Fruit fly (Drosophila melanogaster) whole organism, adult: ENCODE data around the gene CG6330.

ENCODE experiments used
- CG11617 ChIP-seq: fragments of 200-800 bp; sonication (Bioruptor generic); optimal IDR thresholded peaks from 2 replicates; lab custom pipeline; 2017; ENCODE audit warnings: mild to moderate bottlenecking, missing biosample characterization, missing genetic modification reagents, missing genetic modification characterization
- CG12768 ChIP-seq: fragments of 200-800 bp; sonication (Bioruptor generic); optimal IDR thresholded peaks from 2 replicates; lab custom pipeline; 2017; ENCODE audit warnings: missing biosample characterization, missing genetic modification characterization, mild to moderate bottlenecking, moderate library complexity, missing genetic modification reagents
- CG14711 ChIP-seq: fragments of 200-800 bp; sonication (Bioruptor generic); optimal IDR thresholded peaks from 2 replicates; lab custom pipeline; 2018; ENCODE audit warnings: missing biosample characterization, mild to moderate bottlenecking, missing genetic modification characterization, moderate library complexity
- CG1620 ChIP-seq: fragments of 200-800 bp; sonication (Bioruptor generic); optimal IDR thresholded peaks from 2 replicates; lab custom pipeline; 2016; ENCODE audit warnings: missing biosample characterization, missing genetic modification characterization
- CG33017 ChIP-seq: fragments of 200-800 bp; sonication (Bioruptor generic); optimal IDR thresholded peaks from 2 replicates; lab custom pipeline; 2018; ENCODE audit warnings: missing biosample characterization, mild to moderate bottlenecking, missing genetic modification characterization, moderate library complexity
- CG5204 ChIP-seq: fragments of 200-800 bp; sonication (Bioruptor generic); optimal IDR thresholded peaks from 2 replicates; lab custom pipeline; 2016; ENCODE audit warnings: missing biosample characterization, missing genetic modification characterization
- CG7045 ChIP-seq: fragments of 200-800 bp; sonication (Bioruptor generic); optimal IDR thresholded peaks from 2 replicates; lab custom pipeline; 2017; ENCODE audit warnings: missing biosample characterization, mild to moderate bottlenecking, missing genetic modification characterization
- CG7101 ChIP-seq: fragments of 200-800 bp; sonication (Bioruptor generic); optimal IDR thresholded peaks from 2 replicates; lab custom pipeline; 2018; ENCODE audit warnings: missing biosample characterization, mild to moderate bottlenecking, missing genetic modification characterization, moderate library complexity
- Clk ChIP-seq: fragments of 200-800 bp; sonication (Bioruptor generic); optimal IDR thresholded peaks from 2 replicates; lab custom pipeline; 2017; ENCODE audit warnings: missing biosample characterization, missing genetic modification characterization
- Crg-1 ChIP-seq: fragments of 200-800 bp; sonication (Bioruptor generic); optimal IDR thresholded peaks from 2 replicates; lab custom pipeline; 2016; ENCODE audit warnings: missing biosample characterization, missing genetic modification characterization
- Hr96 ChIP-seq: fragments of 200-800 bp; sonication (Bioruptor generic); optimal IDR thresholded peaks from 2 replicates; lab custom pipeline; 2016; ENCODE audit warnings: missing biosample characterization, missing genetic modification characterization
- Mnt ChIP-seq: fragments of 200-800 bp; sonication (Bioruptor generic); optimal IDR thresholded peaks from 2 replicates; lab custom pipeline; 2016; ENCODE audit warnings: missing biosample characterization, mild to moderate bottlenecking, missing genetic modification characterization
- bab1 ChIP-seq: fragments of 200-800 bp; sonication (Bioruptor generic); optimal IDR thresholded peaks from 3 replicates; lab custom pipeline; 2019; ENCODE audit warnings: missing biosample characterization, mild to moderate bottlenecking, missing genetic modification characterization, moderate library complexity
- cic ChIP-seq: fragments of 200-800 bp; sonication (Bioruptor generic); optimal IDR thresholded peaks from 2 replicates; lab custom pipeline; 2017; ENCODE audit warnings: missing biosample characterization, mild to moderate bottlenecking, missing genetic modification characterization, moderate library complexity
- cnc ChIP-seq, 2 experiments: fragments of >200 bp; optimal IDR thresholded peaks; 2 replicates each; lab custom pipeline; 2017
- kay ChIP-seq: fragments of 200-800 bp; sonication (Bioruptor generic); peaks from one replicate; lab custom pipeline; 2016; ENCODE audit warnings: missing biosample characterization, missing genetic modification characterization, borderline replicate concordance
- ovo ChIP-seq: fragments of 200-800 bp; sonication (Bioruptor generic); optimal IDR thresholded peaks from 2 replicates; lab custom pipeline; 2016; ENCODE audit warnings: missing biosample characterization, missing genetic modification characterization
- pad ChIP-seq: fragments of 200-800 bp; sonication (Bioruptor generic); optimal IDR thresholded peaks from 3 replicates; lab custom pipeline; 2017; ENCODE audit warnings: missing biosample characterization, missing genetic modification characterization, mild to moderate bottlenecking, moderate library complexity, missing genetic modification reagents
- tj ChIP-seq: fragments of 200-800 bp; sonication (Bioruptor generic); optimal IDR thresholded peaks from 3 replicates; lab custom pipeline; 2017; ENCODE audit warnings: missing biosample characterization, mild to moderate bottlenecking, missing genetic modification characterization, moderate library complexity
- toe ChIP-seq: fragments of 200-800 bp; sonication (Bioruptor generic); optimal IDR thresholded peaks from 2 replicates; lab custom pipeline; 2016; ENCODE audit warnings: missing biosample characterization, missing genetic modification characterization

The CG6330 gene

dm6 chr3R:26958314-26958979 lies at the start of gene CG6330:
Gene CG6330 (minus strand): TSS chr3R:26958491.
- TF ChIP-seq CG7045 (GFP tag; lab: Kevin White, UChicago): no peak
- TF ChIP-seq CG11617 (GFP tag; lab: Kevin White, UChicago): no peak
- TF ChIP-seq bab1: no peak
- TF ChIP-seq Crg-1: no peak
- TF ChIP-seq Clk (GFP tag; lab: Kevin White, UChicago): no peak
- TF ChIP-seq toe: no peak
- TF ChIP-seq CG5204: no peak
- TF ChIP-seq Mnt (GFP tag; lab: Kevin White, UChicago): no peak

- TF ChIP-seq CG12768 (GFP tag; lab: Kevin White, UChicago) (no peak), Hr96 (GFP tag; lab: Kevin White, UChicago) (no peak), CG14711 (tag; lab: Kevin White, UChicago) (no peak), Mnt (GFP tag; lab: Kevin White, UChicago) (no peak)
Measured at dm6 chr3R:27007022-27007421, 48.7 kb upstream of the CG6330 start, which contains the start of gene CG6295. Gene CG6295 (minus strand): TSS chr3R:27007055.

DNA sequence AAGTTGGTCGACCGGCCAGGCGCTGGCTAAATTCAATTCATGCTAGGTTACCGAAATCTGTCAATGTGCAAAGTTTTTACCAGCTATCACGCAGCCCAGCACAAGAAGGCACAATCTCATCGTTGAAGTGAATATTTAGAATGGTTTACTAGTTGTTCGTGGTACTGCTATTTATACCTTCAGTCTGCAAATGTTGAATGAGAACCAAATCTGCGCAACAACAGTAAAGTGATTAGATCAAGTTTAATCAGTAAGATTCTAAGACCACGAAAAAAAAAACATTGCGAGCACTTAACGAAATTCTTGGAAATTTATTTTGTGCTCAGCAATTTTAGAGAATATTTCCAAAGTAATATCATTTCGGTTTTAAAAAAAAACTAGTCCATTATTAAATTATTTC lies 47.0 kb upstream of the CG6330 start, which contains the start of gene CG6296:
CG6296 (minus strand) TSS at position 132 of the 400 bp plus-strand sequence.
- no peak for TF ChIP-seq CG1620 (GFP tag; lab: Kevin White, UChicago)
- no peak for TF ChIP-seq tj
- no peak for TF ChIP-seq Mnt (GFP tag; lab: Kevin White, UChicago)
- TF ChIP-seq ovo: no peak
- no peak for TF ChIP-seq kay (GFP tag; lab: Kevin White, UChicago)
- no peak for TF ChIP-seq CG7045 (GFP tag; lab: Kevin White, UChicago)
- TF ChIP-seq Hr96 (GFP tag; lab: Kevin White, UChicago): no peak
- TF ChIP-seq bab1: no peak
- no peak for TF ChIP-seq cic (GFP tag; lab: Kevin White, UChicago)
- no peak for TF ChIP-seq CG11617 (GFP tag; lab: Kevin White, UChicago)
- TF ChIP-seq CG5204: no peak
- no peak for TF ChIP-seq toe
- TF ChIP-seq Crg-1: no peak

- no peak for TF ChIP-seq CG7101 (tag; lab: Kevin White, UChicago)
- no peak for TF ChIP-seq Clk (GFP tag; lab: Kevin White, UChicago)
- no peak for TF ChIP-seq cic (GFP tag; lab: Kevin White, UChicago)
Measured at dm6 chr3R:27002787-27003186, 44.5 kb upstream of the CG6330 start.

- TF ChIP-seq CG7101 (tag; lab: Kevin White, UChicago) (no peak), cic (GFP tag; lab: Kevin White, UChicago) (no peak), pad (GFP tag; lab: Kevin White, UChicago) (no peak), Hr96 (GFP tag; lab: Kevin White, UChicago) (no peak), cnc (optimal IDR thresholded peaks at IDR 0.05; lab: Kevin White, UChicago) (no peak), CG7045 (GFP tag; lab: Kevin White, UChicago) (no peak), tj (no peak), toe (no peak), ovo (no peak), CG33017 (tag; lab: Kevin White, UChicago) (no peak), CG1620 (GFP tag; lab: Kevin White, UChicago) (no peak), Clk (GFP tag; lab: Kevin White, UChicago) (no peak), CG14711 (tag; lab: Kevin White, UChicago) (no peak), CG5204 (no peak), Mnt (GFP tag; lab: Kevin White, UChicago) (no peak), CG12768 (GFP tag; lab: Kevin White, UChicago) (no peak), kay (GFP tag; lab: Kevin White, UChicago) (no peak), CG11617 (GFP tag; lab: Kevin White, UChicago) (no peak), Crg-1 (no peak), bab1 (no peak)
Measured at dm6 chr3R:26999452-26999851, 41.2 kb upstream of the CG6330 start, which contains the start of gene CG31077. Gene CG31077 (plus strand): TSS chr3R:26999752.

dm6 chr3R:26996642-26997041 lies 38.4 kb upstream of the CG6330 start, which contains the start of gene RYa-R:
Gene RYa-R (plus strand): TSS chr3R:26996980.
- TF ChIP-seq CG11617 (GFP tag; lab: Kevin White, UChicago): no peak
- TF ChIP-seq Crg-1: no peak
- TF ChIP-seq bab1: no peak

DNA sequence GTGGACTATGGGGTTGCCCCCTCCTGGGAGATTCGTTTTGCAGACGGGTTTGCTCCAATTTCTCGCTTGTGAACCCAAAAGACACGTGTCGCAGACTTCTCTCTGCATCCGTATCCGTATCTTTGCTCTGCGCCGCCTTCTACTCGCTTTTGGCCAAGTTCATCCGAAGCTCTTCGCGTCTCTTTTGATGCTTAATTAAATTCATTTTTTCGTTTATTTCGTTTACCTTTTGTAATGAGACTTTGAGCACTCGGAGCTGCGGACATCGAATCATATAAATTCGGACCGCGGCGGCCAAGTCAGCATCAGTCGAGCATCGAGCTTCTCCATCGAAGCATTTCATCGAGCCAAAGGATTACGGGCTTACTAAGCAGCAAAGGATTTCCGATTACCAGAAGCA lies 36.2 kb upstream of the CG6330 start, which contains the start of gene TwdlC:
TwdlC (plus strand) TSS at position 301 of the 400 bp plus-strand sequence.
- TF ChIP-seq tj: no peak
- TF ChIP-seq kay (GFP tag; lab: Kevin White, UChicago): no peak
- TF ChIP-seq toe: no peak
- TF ChIP-seq CG14711 (tag; lab: Kevin White, UChicago): no peak
- TF ChIP-seq Crg-1: no peak
- no peak for TF ChIP-seq Mnt (GFP tag; lab: Kevin White, UChicago)
- no peak for TF ChIP-seq Clk (GFP tag; lab: Kevin White, UChicago)
